Fruit fly (Drosophila melanogaster): Measurements from ENCODE around the gene Grl65a.

- TF ChIP-seq Eip78C (GFP tag) (no peak), CG15336 (GFP tag; IDR thresholded peaks at IDR 0.05) (no peak), Met (GFP tag; optimal IDR thresholded peaks at IDR 0.05) (no peak), Ets96B (tag; optimal IDR thresholded peaks at IDR 0.05) (no peak), fkh (GFP tag; optimal IDR thresholded peaks at IDR 0.05) (no peak), CG1621 (tag; optimal IDR thresholded peaks at IDR 0.05) (no peak), Hr4 (GFP tag; optimal IDR thresholded peaks at IDR 0.05) (no peak), Eip93F (GFP tag; optimal IDR thresholded peaks at IDR 0.05) (no peak), CG16779 (tag; optimal IDR thresholded peaks at IDR 0.05) (no peak), CG9139 (GFP tag; optimal IDR thresholded peaks at IDR 0.05) (no peak), Sox102F (GFP tag; optimal IDR thresholded peaks at IDR 0.05) (no peak), Lpt (GFP tag; optimal IDR thresholded peaks at IDR 0.05) (no peak), vri (GFP tag; optimal IDR thresholded peaks at IDR 0.05) (no peak)
Measured at dm6 chr3L:6706723-6707591, 39.3 kb upstream of the Grl65a start.

Data from whole organism, prepupa.